Worm (Caenorhabditis elegans): ENCODE results near the gene pam-1.

DNA sequence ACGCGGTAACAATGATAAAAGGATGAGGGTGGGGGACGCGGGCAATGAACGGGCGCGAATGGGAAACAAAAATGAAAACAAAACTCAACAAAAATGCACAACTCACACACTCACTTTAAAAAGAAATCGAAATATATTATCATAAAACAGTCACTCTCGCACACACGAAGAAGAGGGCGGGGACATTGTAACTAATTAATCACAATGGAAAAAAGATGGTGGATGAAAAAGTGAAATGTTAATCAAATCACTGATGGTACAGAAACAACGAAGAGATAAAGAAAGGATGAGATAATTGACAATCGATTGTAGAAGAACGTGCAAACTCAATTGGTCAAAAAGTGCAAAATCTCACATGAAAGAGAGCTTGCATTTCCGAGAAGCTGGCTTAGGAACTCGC is 8.6 kb upstream of the pam-1 start:
- no peak for TF ChIP-seq alr-1 (tag; optimal IDR thresholded peaks at IDR 0.05)
- no peak for TF ChIP-seq nhr-12 (tag; optimal IDR thresholded peaks at IDR 0.05)
- TF ChIP-seq snpc-4 (tag; optimal IDR thresholded peaks at IDR 0.05) = no peak
- TF ChIP-seq nhr-77 (tag; optimal IDR thresholded peaks at IDR 0.05) = no peak
- no peak for TF ChIP-seq aly-2 (tag; optimal IDR thresholded peaks at IDR 0.05)
- TF ChIP-seq mdl-1 (tag; optimal IDR thresholded peaks at IDR 0.05) = no peak
- no peak for TF ChIP-seq zag-1 (tag; optimal IDR thresholded peaks at IDR 0.05)
- no peak for TF ChIP-seq ceh-82 (tag; optimal IDR thresholded peaks at IDR 0.05)
- no peak for TF ChIP-seq nhr-23 (tag; optimal IDR thresholded peaks at IDR 0.05)

All from whole organism, L2 larva.